Fruit fly (Drosophila melanogaster) whole organism, wandering third instar larva: ENCODE measurements around the gene CG5151.

ENCODE experiments used
- Hnf4 ChIP-seq: fragments of 200-800 bp; sonication (Bioruptor generic); optimal IDR thresholded peaks from 2 replicates; lab custom pipeline; 2016; ENCODE audit warnings: missing biosample characterization, mild to moderate bottlenecking, missing genetic modification characterization
- Jra ChIP-seq: sonication (Bioruptor generic); optimal IDR thresholded peaks from 2 replicates; lab custom pipeline; 2016; ENCODE audit warnings: missing biosample characterization, missing genetic modification characterization
- OdsH ChIP-seq: fragments of 200-800 bp; sonication (Bioruptor generic); optimal IDR thresholded peaks from 2 replicates; lab custom pipeline; 2016; ENCODE audit warnings: missing biosample characterization, mild to moderate bottlenecking, missing genetic modification characterization
- Sp1 ChIP-seq: fragments of 200-800 bp; sonication (Bioruptor generic); optimal IDR thresholded peaks from 3 replicates; lab custom pipeline; 2019; ENCODE audit warnings: missing biosample characterization, mild to moderate bottlenecking, missing genetic modification characterization, moderate library complexity
- brk ChIP-seq: fragments of 200-800 bp; sonication (Bioruptor generic); optimal IDR thresholded peaks from 2 replicates; lab custom pipeline; 2016; ENCODE audit warnings: missing biosample characterization, mild to moderate bottlenecking, missing genetic modification characterization
- h ChIP-seq: fragments of 200-800 bp; sonication (Bioruptor generic); optimal IDR thresholded peaks from 3 replicates; lab custom pipeline; 2016; ENCODE audit warnings: missing biosample characterization, mild to moderate bottlenecking, missing genetic modification characterization
- jim ChIP-seq: fragments of 175-275, 200-325 bp; sonication (Bioruptor generic); optimal IDR thresholded peaks from 2 replicates; lab custom pipeline; 2016; ENCODE audit warnings: missing biosample characterization, mild to moderate bottlenecking, missing genetic modification characterization
- psq ChIP-seq: fragments of 200-800 bp; sonication (Bioruptor generic); optimal IDR thresholded peaks from 3 replicates; lab custom pipeline; 2017; ENCODE audit warnings: missing biosample characterization, mild to moderate bottlenecking, missing genetic modification characterization, moderate library complexity
- rgr ChIP-seq: fragments of 200-800 bp; sonication (Bioruptor generic); optimal IDR thresholded peaks from 3 replicates; lab custom pipeline; 2016; ENCODE audit warnings: missing biosample characterization, mild to moderate bottlenecking, missing genetic modification characterization
- sv ChIP-seq: fragments of 200-800 bp; sonication (Bioruptor generic); optimal IDR thresholded peaks from 3 replicates; lab custom pipeline; 2016; ENCODE audit warnings: missing biosample characterization, missing genetic modification characterization
- tai ChIP-seq: sonication (Bioruptor generic); optimal IDR thresholded peaks from 2 replicates; lab custom pipeline; 2016; ENCODE audit warnings: missing biosample characterization, missing genetic modification characterization
- usp ChIP-seq: fragments of >200 bp; optimal IDR thresholded peaks from 2 replicates; lab custom pipeline; 2017; ENCODE audit warnings: missing biosample characterization, missing genetic modification characterization
- woc ChIP-seq: sonication (Bioruptor generic); optimal IDR thresholded peaks from 2 replicates; lab custom pipeline; 2016; ENCODE audit warnings: missing biosample characterization, mild to moderate bottlenecking, missing genetic modification characterization

DNA sequence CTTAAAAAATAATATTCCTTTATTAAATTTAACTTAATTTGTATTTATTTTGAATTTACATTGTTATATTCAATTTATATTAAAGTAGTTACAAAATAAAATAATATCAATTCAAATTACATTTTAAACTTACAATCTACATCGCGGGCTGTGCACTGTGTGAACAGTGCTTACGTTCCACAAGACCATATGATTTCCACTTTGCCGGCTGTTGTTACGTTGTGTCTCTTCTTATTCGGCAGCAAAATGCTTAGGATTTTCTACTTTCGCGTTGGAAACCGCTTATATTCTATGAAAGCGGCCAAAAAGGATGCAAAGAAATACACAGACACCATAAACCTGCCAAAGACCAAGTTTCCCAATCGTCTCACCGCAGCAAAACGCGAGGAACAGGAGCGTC is 64.4 kb downstream of the CG5151 start, which contains the start of gene IleRS-m:
- TF ChIP-seq h (GFP tag; lab: Kevin White, UChicago) (no peak), rgr (GFP tag; lab: Kevin White, UChicago) (no peak), Hnf4 (GFP tag; lab: Kevin White, UChicago) (no peak), OdsH (GFP tag; lab: Kevin White, UChicago) (no peak), usp (no peak), Jra (no peak), jim (GFP tag; lab: Kevin White, UChicago) (no peak), sv (no peak), psq (GFP tag; lab: Kevin White, UChicago) (no peak), brk (GFP tag; lab: Kevin White, UChicago) (no peak), tai (GFP tag; lab: Kevin White, UChicago) (no peak), woc (GFP tag; lab: Kevin White, UChicago) (no peak), Sp1 (GFP tag; lab: Kevin White, UChicago) (no peak)
